Worm (Caenorhabditis elegans) whole organism, early embryonic: ENCODE results near the gene lec-3.

ENCODE experiments used
- B0310.2 ChIP-seq: sonication (generic microtip); optimal IDR thresholded peaks from 2 replicates; lab custom pipeline; 2016; ENCODE audit warnings: mild to moderate bottlenecking, missing genetic modification characterization, missing compliant biosample characterization
- F13C5.2 ChIP-seq: sonication (generic microtip); optimal IDR thresholded peaks from 2 replicates; lab custom pipeline; 2017; ENCODE audit warnings: mild to moderate bottlenecking, missing genetic modification characterization, inconsistent platforms, missing compliant biosample characterization
- ama-1 ChIP-seq: fragments of 150-350 bp; optimal IDR thresholded peaks from 2 replicates; lab custom pipeline; 2014
- ceh-13 ChIP-seq: fragments of 200-800 bp; sonication (Bioruptor generic); optimal IDR thresholded peaks from 2 replicates; lab custom pipeline; 2018; ENCODE audit warnings: mild to moderate bottlenecking, missing genetic modification characterization, missing compliant biosample characterization
- ets-7 ChIP-seq: sonication (generic microtip); optimal IDR thresholded peaks from 2 replicates; lab custom pipeline; 2016; ENCODE audit warnings: missing genotype, missing genetic modification characterization, missing compliant biosample characterization

- TF ChIP-seq F13C5.2 (tag; lab: Kevin White, UChicago): no peak
- TF ChIP-seq ama-1 (lab: Kevin White, UChicago): no peak
- TF ChIP-seq ets-7 (tag; lab: Kevin White, UChicago): no peak
- no peak for TF ChIP-seq ceh-13 (GFP tag; lab: Kevin White, UChicago)
- TF ChIP-seq B0310.2 (tag; lab: Kevin White, UChicago): no peak
Observed at ce11 chrII:9986635-9987575, 4.0 kb upstream of the lec-3 start.
